Worm (Caenorhabditis elegans) whole organism, L4 larva: Measurements from ENCODE around the gene ZK1307.7.

Experiments
- F10B5.3 ChIP-seq: sonication (generic microtip); optimal IDR thresholded peaks from 2 replicates; lab custom pipeline; 2016; ENCODE audit warnings: mild to moderate bottlenecking, missing genetic modification characterization, missing compliant biosample characterization
- F37D6.2 ChIP-seq: sonication (generic microtip); optimal IDR thresholded peaks from 2 replicates; lab custom pipeline; 2016; ENCODE audit warnings: mild to moderate bottlenecking, missing genetic modification characterization, missing compliant biosample characterization
- F49E8.2 ChIP-seq: sonication (generic microtip); optimal IDR thresholded peaks from 2 replicates; lab custom pipeline; 2016; ENCODE audit warnings: missing compliant biosample characterization, mild to moderate bottlenecking, missing genetic modification characterization, borderline replicate concordance
- R02D3.7 ChIP-seq: fragments of 150-350 bp; sonication (generic microtip); optimal IDR thresholded peaks from 3 replicates; lab custom pipeline; 2014; ENCODE audit warnings: missing biosample characterization, missing genetic modification characterization
- T26A8.4 ChIP-seq: fragments of 200-800 bp; sonication (Bioruptor generic); IDR thresholded peaks from 2 replicates; pipeline ENCODE4 v1.3.6; 2022; ENCODE audit warnings: missing genetic modification characterization, missing compliant biosample characterization
- Y48G9A.11 ChIP-seq: fragments of 200-800 bp; sonication (Bioruptor generic); IDR thresholded peaks from 2 replicates; pipeline ENCODE4 v1.3.6; 2022; ENCODE audit warnings: missing genetic modification reagents, missing genetic modification characterization, missing compliant biosample characterization
- Y75B8A.6 ChIP-seq: fragments of 200-800 bp; sonication (Bioruptor generic); IDR thresholded peaks from 2 replicates; pipeline ENCODE4 v1.3.6; 2022; ENCODE audit warnings: missing genetic modification reagents, missing genetic modification characterization, missing compliant biosample characterization
- ZK337.2 ChIP-seq: fragments of 200-800 bp; sonication (Bioruptor generic); IDR thresholded peaks from 2 replicates; pipeline ENCODE4 v1.3.6; 2022; ENCODE audit warnings: missing genetic modification reagents, missing genetic modification characterization, missing compliant biosample characterization
- attf-4 ChIP-seq: sonication (generic microtip); optimal IDR thresholded peaks from 3 replicates; lab custom pipeline; 2017; ENCODE audit warnings: missing biosample characterization, missing genetic modification characterization
- ceh-44 ChIP-seq: fragments of 200-800 bp; sonication (Bioruptor generic); IDR thresholded peaks from 2 replicates; pipeline ENCODE4 v1.3.6; 2022; ENCODE audit warnings: missing genetic modification reagents, missing genetic modification characterization, missing compliant biosample characterization
- ceh-62 ChIP-seq: sonication (generic microtip); optimal IDR thresholded peaks from 2 replicates; lab custom pipeline; 2017; ENCODE audit warnings: missing biosample characterization, missing genetic modification characterization
- ceh-82 ChIP-seq: sonication (generic microtip); optimal IDR thresholded peaks from 2 replicates; lab custom pipeline; 2017; ENCODE audit warnings: missing biosample characterization, missing genetic modification characterization
- ces-1 ChIP-seq: fragments of 150-350 bp; sonication (generic microtip); optimal IDR thresholded peaks from 4 replicates; lab custom pipeline; 2014; ENCODE audit warnings: missing biosample characterization, missing genetic modification reagents, missing genetic modification characterization
- daf-16 ChIP-seq, 3 experiments: sonication (generic microtip); optimal IDR thresholded peaks; 2 replicates each; lab custom pipeline; 2016 to 2017; ENCODE audit warnings: missing genetic modification characterization in 3 of 3, missing genetic modification reagents in 3 of 3, mild to moderate bottlenecking in 2 of 3, missing compliant biosample characterization in 2 of 3, missing biosample characterization in 1 of 3, moderate library complexity in 1 of 3
- dmd-6 ChIP-seq: fragments of 200-800 bp; sonication (Bioruptor generic); IDR thresholded peaks from 2 replicates; pipeline ENCODE4 v1.3.6; 2022; ENCODE audit warnings: missing genetic modification reagents, missing genetic modification characterization, missing compliant biosample characterization
- dpl-1 ChIP-seq: fragments of 150-350 bp; optimal IDR thresholded peaks from 2 replicates; lab custom pipeline; 2014; ENCODE audit warnings: missing biosample characterization, missing genetic modification reagents, missing genetic modification characterization
- duxl-1 ChIP-seq: sonication (generic microtip); optimal IDR thresholded peaks from 2 replicates; lab custom pipeline; 2016; ENCODE audit warnings: mild to moderate bottlenecking, missing genetic modification characterization, moderate library complexity, missing compliant biosample characterization; ENCODE audit not compliant: poor library complexity
- dve-1 ChIP-seq: sonication (generic microtip); optimal IDR thresholded peaks from 2 replicates; lab custom pipeline; 2017; ENCODE audit warnings: antibody characterized with exemption, mild to moderate bottlenecking, missing genetic modification characterization, missing compliant biosample characterization; ENCODE audit not compliant: insufficient read depth
- egl-27 ChIP-seq: sonication (generic microtip); optimal IDR thresholded peaks from 3 replicates; lab custom pipeline; 2017; ENCODE audit warnings: missing biosample characterization, missing genetic modification reagents, missing genetic modification characterization
- egl-43 ChIP-seq: fragments of 200-800 bp; sonication (Bioruptor generic); IDR thresholded peaks from 2 replicates; pipeline ENCODE4 v1.3.6; 2022; ENCODE audit warnings: missing genetic modification reagents, missing genetic modification characterization, missing compliant biosample characterization
- hif-1 ChIP-seq, 2 experiments: sonication (generic microtip); optimal IDR thresholded peaks; 2 replicates each; lab custom pipeline; 2016 to 2017; ENCODE audit warnings: missing compliant biosample characterization in 2 of 2, missing genetic modification characterization in 2 of 2, missing genetic modification reagents in 2 of 2, missing genotype in 2 of 2, mild to moderate bottlenecking in 1 of 2
- hlh-11 ChIP-seq: fragments of 200-800 bp; sonication (Bioruptor generic); optimal IDR thresholded peaks from 2 replicates; lab custom pipeline; 2018; ENCODE audit warnings: mild to moderate bottlenecking, missing genetic modification characterization, missing compliant biosample characterization
- hmg-1.1 ChIP-seq: fragments of 200-800 bp; sonication (Bioruptor generic); IDR thresholded peaks from 2 replicates; pipeline ENCODE4 v1.3.6; 2022; ENCODE audit warnings: missing genetic modification reagents, missing genetic modification characterization, missing compliant biosample characterization
- lim-7 ChIP-seq: fragments of 200-800 bp; sonication (Bioruptor generic); IDR thresholded peaks from 2 replicates; pipeline ENCODE4 v1.3.6; 2022; ENCODE audit warnings: missing genetic modification characterization, missing compliant biosample characterization
- lin-38 ChIP-seq: fragments of 200-800 bp; sonication (Bioruptor generic); IDR thresholded peaks from 2 replicates; pipeline ENCODE4 v1.3.6; 2022; ENCODE audit warnings: missing genetic modification reagents, missing genetic modification characterization, missing compliant biosample characterization
- lir-3 ChIP-seq: sonication (generic microtip); optimal IDR thresholded peaks from 2 replicates; lab custom pipeline; 2016; ENCODE audit warnings: mild to moderate bottlenecking, missing genetic modification characterization, missing compliant biosample characterization
- lsy-2 ChIP-seq, 2 experiments: fragments of 150-350 bp in 1 of 2; sonication (generic microtip) in 1 of 2; optimal IDR thresholded peaks; 2 replicates each; lab custom pipeline; 2014 to 2017; ENCODE audit warnings: missing biosample characterization in 2 of 2, missing genetic modification characterization in 2 of 2
- madf-9 ChIP-seq: fragments of 200-800 bp; sonication (Bioruptor generic); conservative IDR thresholded peaks from 2 replicates; pipeline ENCODE4 v1.3.6; 2022; ENCODE audit warnings: missing genetic modification reagents, missing genetic modification characterization, missing compliant biosample characterization
- mdt-29 ChIP-seq: fragments of 200-800 bp; sonication (Bioruptor generic); IDR thresholded peaks from 2 replicates; pipeline ENCODE4 v1.3.6; 2022; ENCODE audit warnings: missing genetic modification reagents, missing genetic modification characterization, missing compliant biosample characterization
- mes-2 ChIP-seq: sonication (generic microtip); optimal IDR thresholded peaks from 2 replicates; lab custom pipeline; 2016; ENCODE audit warnings: missing genotype, mild to moderate bottlenecking, missing genetic modification characterization, missing compliant biosample characterization; ENCODE audit not compliant: poor library complexity, severe bottlenecking
- mxl-2 ChIP-seq: fragments of 200-800 bp; sonication (Bioruptor generic); conservative IDR thresholded peaks from 2 replicates; pipeline ENCODE4 v1.3.6; 2022; ENCODE audit warnings: missing genetic modification reagents, missing genetic modification characterization, missing compliant biosample characterization
- mxl-3 ChIP-seq: fragments of 200-800 bp; sonication (Bioruptor generic); optimal IDR thresholded peaks from 2 replicates; lab custom pipeline; 2018; ENCODE audit warnings: mild to moderate bottlenecking, missing genetic modification characterization, missing compliant biosample characterization
- nhr-102 ChIP-seq: sonication (generic microtip); optimal IDR thresholded peaks from 2 replicates; lab custom pipeline; 2016; ENCODE audit warnings: mild to moderate bottlenecking, missing genetic modification characterization, moderate library complexity, missing compliant biosample characterization
- nhr-111 ChIP-seq: fragments of 200-800 bp; sonication (Bioruptor generic); optimal IDR thresholded peaks from 2 replicates; lab custom pipeline; 2018; ENCODE audit warnings: mild to moderate bottlenecking, missing genetic modification characterization, missing compliant biosample characterization
- nhr-25 ChIP-seq: sonication (generic microtip); optimal IDR thresholded peaks from 2 replicates; lab custom pipeline; 2017; ENCODE audit warnings: missing genetic modification characterization, mild to moderate bottlenecking, missing compliant biosample characterization, antibody characterized with exemption, moderate library complexity, borderline replicate concordance; ENCODE audit not compliant: insufficient read depth
- nhr-28 ChIP-seq: fragments of 150-350 bp; optimal IDR thresholded peaks from 2 replicates; lab custom pipeline; 2014; ENCODE audit warnings: missing biosample characterization, missing genetic modification characterization
- nhr-41 ChIP-seq: fragments of 200-800 bp; sonication (Bioruptor generic); IDR thresholded peaks from 2 replicates; pipeline ENCODE4 v1.3.6; 2022; ENCODE audit warnings: missing genetic modification reagents, missing genetic modification characterization, missing compliant biosample characterization
- pha-4 ChIP-seq, 2 experiments: fragments of 150-350 bp in 1 of 2; fragments of 200-800 bp in 1 of 2; sonication (Bioruptor generic) in 1 of 2; IDR thresholded peaks in 1 of 2; optimal IDR thresholded peaks in 1 of 2; 2 replicates each; pipeline versions ENCODE4 v1.3.6 to Lab custom; 2014 to 2022; ENCODE audit warnings: missing genetic modification characterization in 2 of 2, missing genetic modification reagents in 2 of 2, missing biosample characterization in 1 of 2, missing compliant biosample characterization in 1 of 2
- php-3 ChIP-seq: fragments of 200-800 bp; sonication (Bioruptor generic); IDR thresholded peaks from 2 replicates; pipeline ENCODE4 v1.3.6; 2022; ENCODE audit warnings: missing genetic modification reagents, missing genetic modification characterization, missing compliant biosample characterization
- saeg-2 ChIP-seq: fragments of 200-800 bp; sonication (Bioruptor generic); IDR thresholded peaks from 2 replicates; pipeline ENCODE4 v1.3.6; 2022; ENCODE audit warnings: missing genetic modification reagents, missing genetic modification characterization, missing compliant biosample characterization
- set-16 ChIP-seq: fragments of 200-800 bp; sonication (Bioruptor generic); IDR thresholded peaks from 2 replicates; pipeline ENCODE4 v1.3.6; 2022; ENCODE audit warnings: missing genetic modification reagents, missing genetic modification characterization, missing compliant biosample characterization
- skn-1 ChIP-seq: fragments of 150-350 bp; optimal IDR thresholded peaks from 2 replicates; lab custom pipeline; 2014; ENCODE audit warnings: missing biosample characterization, missing genetic modification characterization
- snpc-1.2 ChIP-seq: fragments of 200-800 bp; sonication (Bioruptor generic); IDR thresholded peaks from 2 replicates; pipeline ENCODE4 v1.3.6; 2022; ENCODE audit warnings: missing genetic modification reagents, missing genetic modification characterization, missing compliant biosample characterization
- spr-3 ChIP-seq: fragments of 200-800 bp; sonication (Bioruptor generic); optimal IDR thresholded peaks from 2 replicates; lab custom pipeline; 2018; ENCODE audit warnings: mild to moderate bottlenecking, missing genetic modification characterization, missing compliant biosample characterization
- tag-97 ChIP-seq: fragments of 200-800 bp; sonication (Bioruptor generic); IDR thresholded peaks from 2 replicates; pipeline ENCODE4 v1.3.6; 2022; ENCODE audit warnings: missing genetic modification characterization, missing compliant biosample characterization
- unc-39 ChIP-seq: sonication (generic microtip); optimal IDR thresholded peaks from 2 replicates; lab custom pipeline; 2017; ENCODE audit warnings: missing biosample characterization, missing genetic modification characterization
- vab-7 ChIP-seq: fragments of 200-800 bp; sonication (Bioruptor generic); IDR thresholded peaks from 2 replicates; pipeline ENCODE4 v1.3.6; 2022; ENCODE audit warnings: missing genetic modification reagents, missing genetic modification characterization, missing compliant biosample characterization
- zfp-3 ChIP-seq: fragments of 200-800 bp; sonication (Bioruptor generic); conservative IDR thresholded peaks from 2 replicates; pipeline ENCODE4 v1.3.6; 2022; ENCODE audit warnings: missing genetic modification reagents, missing genetic modification characterization, missing compliant biosample characterization

ZK1307.7 gene

ce11 chrII:9619402-9619862, 17.0 kb upstream of the ZK1307.7 start (continued):
- TF ChIP-seq nhr-102 (tag; lab: Kevin White, UChicago) (peak; percentile 1), saeg-2 (0 out of 2 replicates have a peak, but pooled peaks have one; percentile 18), mxl-2 (0 out of 2 replicates have a peak, but pooled peaks have one; percentile 33), lin-38 (GFP tag; lab: Robert Waterston, UW) (peak; percentile 36), ceh-62 (tag; lab: Kevin White, UChicago) (no peak), mxl-3 (GFP tag; lab: Kevin White, UChicago) (peak; percentile 94), spr-3 (GFP tag; lab: Kevin White, UChicago) (no peak), duxl-1 (tag; lab: Kevin White, UChicago) (no peak), set-16 (GFP tag; lab: Robert Waterston, UW) (peak; percentile 34; the same call in 1 of the 2 replicates), nhr-41 (GFP tag; lab: Robert Waterston, UW) (0 out of 2 replicates have a peak, but pooled peaks have one; percentile 53), dve-1 (tag; lab: Kevin White, UChicago) (peak; percentile 66), tag-97 (no peak), hif-1 (tag; optimal IDR thresholded peaks at IDR 0.05; lab: Kevin White, UChicago) (no peak), mes-2 (tag; lab: Kevin White, UChicago) (peak; percentile 39), lir-3 (tag; lab: Kevin White, UChicago) (no peak), F10B5.3 (no peak), nhr-28 (tag; lab: Kevin White, UChicago) (peak; percentile 93), Y75B8A.6 (GFP tag; lab: Robert Waterston, UW) (no peak), ceh-44 (GFP tag; lab: Robert Waterston, UW) (no peak), unc-39 (tag; lab: Kevin White, UChicago) (no peak), mdt-29 (GFP tag; lab: Robert Waterston, UW) (no peak), ZK337.2 (GFP tag; lab: Robert Waterston, UW) (no peak), egl-27 (tag; lab: Kevin White, UChicago) (no peak), F37D6.2 (tag; lab: Kevin White, UChicago) (no peak), pha-4 (GFP tag; IDR thresholded peaks at IDR 0.05; lab: Robert Waterston, UW) (peak; percentile 66), pha-4 (tag; optimal IDR thresholded peaks at IDR 0.05; lab: Kevin White, UChicago) (peak; percentile 18), T26A8.4 (GFP tag; lab: Robert Waterston, UW) (peak; percentile 33), nhr-25 (tag; lab: Kevin White, UChicago) (no peak), php-3 (GFP tag; lab: Robert Waterston, UW) (0 out of 2 replicates have a peak, but pooled peaks have one; percentile 36), skn-1 (tag; lab: Kevin White, UChicago) (no peak), dmd-6 (GFP tag; lab: Robert Waterston, UW) (peak; percentile 76), lsy-2 (tag; optimal IDR thresholded peaks at IDR 0.05; lab: Kevin White, UChicago) (peak; percentile 45 to 48), hlh-11 (tag; lab: Kevin White, UChicago) (peak; percentile 92), ceh-82 (no peak), madf-9 (GFP tag; lab: Robert Waterston, UW) (peak; percentile 44; the same call in 1 of the 2 replicates), ces-1 (no peak), hmg-1.1 (GFP tag; lab: Robert Waterston, UW) (peak; percentile 46), zfp-3 (GFP tag; lab: Robert Waterston, UW) (no peak), vab-7 (GFP tag; lab: Robert Waterston, UW) (no peak), daf-16 (GFP tag; optimal IDR thresholded peaks at IDR 0.05; lab: Kevin White, UChicago) (no peak), daf-16 (tag; optimal IDR thresholded peaks at IDR 0.05; lab: Kevin White, UChicago) (peak; percentile 68), Y48G9A.11 (GFP tag; lab: Robert Waterston, UW) (no peak), dpl-1 (GFP tag; lab: Kevin White, UChicago) (peak; percentile 37), egl-43 (GFP tag; lab: Robert Waterston, UW) (0 out of 2 replicates have a peak, but pooled peaks have one; percentile 7), F49E8.2 (tag; lab: Kevin White, UChicago) (no peak), snpc-1.2 (GFP tag; lab: Robert Waterston, UW) (no peak), nhr-111 (no peak), R02D3.7 (no peak), lim-7 (GFP tag; lab: Robert Waterston, UW) (no peak), attf-4 (tag; lab: Kevin White, UChicago) (no peak)
